Worm (Caenorhabditis elegans) whole organism, late embryonic: Measurements from ENCODE around the gene H35B03.2.

Source experiments
- nfya-1 ChIP-seq: sonication (generic microtip); optimal IDR thresholded peaks from 2 replicates; lab custom pipeline; 2017; ENCODE audit warnings: missing genetic modification characterization, mild to moderate bottlenecking, missing compliant biosample characterization, antibody characterized with exemption, moderate library complexity
- nhr-232 ChIP-seq: sonication (generic microtip); optimal IDR thresholded peaks from 2 replicates; lab custom pipeline; 2016; ENCODE audit warnings: missing genetic modification characterization, missing compliant biosample characterization

- TF ChIP-seq nhr-232 (tag; lab: Kevin White, UChicago) (no peak), nfya-1 (tag; lab: Kevin White, UChicago) (no peak)
These were observed 21.8 kb upstream of the H35B03.2 start for ce11 chrIV:5753253-5753652.
